Worm (Caenorhabditis elegans): Measurements from ENCODE around the gene C29E4.10.

The C29E4.10 gene

ce11 chrIII:7937548-7937947 lies at the start of gene C29E4.10:
TSS of gene C29E4.10 (plus strand) at chrIII:7937848.
- no peak for TF ChIP-seq aptf-3 (GFP tag; IDR thresholded peaks at IDR 0.05)
- TF ChIP-seq ceh-40 (GFP tag; IDR thresholded peaks at IDR 0.05) = no peak
- no peak for TF ChIP-seq cebp-2 (GFP tag; IDR thresholded peaks at IDR 0.05)
- TF ChIP-seq Y95B8A.8 (GFP tag; IDR thresholded peaks at IDR 0.05) = no peak
- no peak for TF ChIP-seq nfya-2 (GFP tag; IDR thresholded peaks at IDR 0.05)
- no peak for TF ChIP-seq Y67H2A.10 (GFP tag; conservative IDR thresholded peaks at IDR 0.05)
- no peak for TF ChIP-seq lin-26 (GFP tag; IDR thresholded peaks at IDR 0.05)
- TF ChIP-seq lin-40 (tag; optimal IDR thresholded peaks at IDR 0.05) = no peak
- TF ChIP-seq F22D6.2 (tag; optimal IDR thresholded peaks at IDR 0.05) = no peak
- no peak for TF ChIP-seq lag-1 (GFP tag; IDR thresholded peaks at IDR 0.05)
- TF ChIP-seq Y53G8AR.9 (GFP tag; conservative IDR thresholded peaks at IDR 0.05) = no peak

- TF ChIP-seq F52B5.7 (tag; optimal IDR thresholded peaks at IDR 0.05) (no peak), B0336.3 (GFP tag; IDR thresholded peaks at IDR 0.05) (no peak), nhr-80 (tag; optimal IDR thresholded peaks at IDR 0.05) (no peak), zfh-2 (GFP tag; conservative IDR thresholded peaks at IDR 0.05) (no peak), F33H1.4 (GFP tag; IDR thresholded peaks at IDR 0.05) (no peak), unc-130 (GFP tag; optimal IDR thresholded peaks at IDR 0.05) (no peak), F37B4.10 (GFP tag; IDR thresholded peaks at IDR 0.05) (no peak), sdz-38 (tag; optimal IDR thresholded peaks at IDR 0.05) (no peak), nhr-90 (tag; optimal IDR thresholded peaks at IDR 0.05) (no peak), egl-44 (GFP tag; IDR thresholded peaks at IDR 0.05) (no peak), akir-1 (GFP tag; optimal IDR thresholded peaks at IDR 0.05) (no peak), snpc-1.1 (tag; optimal IDR thresholded peaks at IDR 0.05; ENCODE audit: insufficient read depth) (no peak), lin-35 (GFP tag; optimal IDR thresholded peaks at IDR 0.05) (no peak), ztf-28 (GFP tag; IDR thresholded peaks at IDR 0.05) (no peak), hmg-20 (GFP tag; IDR thresholded peaks at IDR 0.05) (no peak)
Measured at ce11 chrIII:7889036-7889435, 48.6 kb upstream of the C29E4.10 start.

- no peak for TF ChIP-seq mes-4 (tag; optimal IDR thresholded peaks at IDR 0.05)
- no peak for TF ChIP-seq ztf-28 (GFP tag; IDR thresholded peaks at IDR 0.05)
- TF ChIP-seq hmg-1.2 (GFP tag; IDR thresholded peaks at IDR 0.05) = peak; percentile 87; the same call in 1 of the 2 replicates
- TF ChIP-seq attf-5 (GFP tag; optimal IDR thresholded peaks at IDR 0.05) = peak; percentile 86
- TF ChIP-seq die-1 (tag; optimal IDR thresholded peaks at IDR 0.05) = no peak
- no peak for TF ChIP-seq ets-4 (GFP tag; optimal IDR thresholded peaks at IDR 0.05)
- no peak for TF ChIP-seq lir-1 (GFP tag; conservative IDR thresholded peaks at IDR 0.05)
- TF ChIP-seq dpff-1 (tag; optimal IDR thresholded peaks at IDR 0.05) = no peak
- no peak; the same call in 1 of the 2 replicates for TF ChIP-seq dox-1 (GFP tag; IDR thresholded peaks at IDR 0.05)
- TF ChIP-seq snpc-1.3 (tag; optimal IDR thresholded peaks at IDR 0.05; ENCODE audit: insufficient read depth) = no peak
- no peak for TF ChIP-seq zfh-2 (GFP tag; conservative IDR thresholded peaks at IDR 0.05)
- TF ChIP-seq zim-3 (tag; optimal IDR thresholded peaks at IDR 0.05) = no peak
- TF ChIP-seq ceh-79 (tag; optimal IDR thresholded peaks at IDR 0.05) = no peak
- TF ChIP-seq ztf-22 (GFP tag; optimal IDR thresholded peaks at IDR 0.05) = no peak
- no peak for TF ChIP-seq sea-2 (GFP tag; IDR thresholded peaks at IDR 0.05)
- TF ChIP-seq fkh-3 (tag; optimal IDR thresholded peaks at IDR 0.05) = no peak
- TF ChIP-seq attf-3 (GFP tag; conservative IDR thresholded peaks at IDR 0.05) = 0 out of 2 replicates have a peak, but pooled peaks have one; percentile 22
- TF ChIP-seq ztf-25 (GFP tag; IDR thresholded peaks at IDR 0.05) = no peak
- TF ChIP-seq gei-17 (GFP tag; optimal IDR thresholded peaks at IDR 0.05) = no peak
- TF ChIP-seq madf-3 (GFP tag; IDR thresholded peaks at IDR 0.05) = no peak
- no peak for TF ChIP-seq dpl-1 (GFP tag; optimal IDR thresholded peaks at IDR 0.05)
- no peak for TF ChIP-seq F23B12.7 (tag; optimal IDR thresholded peaks at IDR 0.05; ENCODE audit: insufficient read depth)
- TF ChIP-seq hrde-1 (tag; optimal IDR thresholded peaks at IDR 0.05; ENCODE audit: borderline replicate concordance) = no peak
Measured at ce11 chrIII:7891573-7892306, 45.9 kb upstream of the C29E4.10 start, which contains the start of the genes ZK688.5 and fahd-1. TSS of gene ZK688.5 (minus strand) at chrIII:7891623. TSS of gene fahd-1 (plus strand) at chrIII:7892256.
